Fruit fly (Drosophila melanogaster): ENCODE results near the gene CG13046.
A peak's percentile ranks its signal among the peaks of the same experiment; 100 is the strongest.

Gene CG13046

DNA sequence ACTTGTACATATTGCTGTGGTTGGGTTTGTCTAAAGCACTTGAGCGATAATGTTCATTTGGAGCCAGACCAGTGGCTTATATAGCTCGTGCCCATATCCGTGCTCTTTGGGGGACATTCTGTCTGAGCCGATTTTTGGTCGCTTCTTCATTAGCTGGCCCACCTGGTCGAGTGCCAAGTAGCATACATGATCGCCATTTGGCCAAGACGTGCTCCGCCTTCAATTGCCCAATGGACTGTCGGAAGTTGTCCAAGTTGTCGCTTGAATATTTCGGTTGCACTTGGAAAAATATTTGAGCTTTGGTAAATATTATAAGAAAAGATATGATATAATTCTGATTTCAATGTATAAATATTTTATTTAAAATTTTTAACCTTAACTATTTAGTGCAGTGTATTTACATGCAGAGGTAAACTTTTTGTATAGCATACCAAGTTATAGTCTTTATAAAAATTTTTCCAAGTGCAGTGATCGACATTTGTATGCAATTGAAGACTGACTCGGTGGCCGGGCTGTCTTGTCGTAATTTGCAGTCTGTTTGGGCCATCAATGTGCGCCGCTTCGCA lies 2.8 kb downstream of the CG13046 start, which contains the start of gene CG13047:
Gene CG13047, minus strand, starts transcription at position 51 of the 566 bp plus-strand sequence.
- TF ChIP-seq D1 (tag; optimal IDR thresholded peaks at IDR 0.05) (no peak), CG13204 (GFP tag; optimal IDR thresholded peaks at IDR 0.05) (no peak), CG12605 (GFP tag; IDR thresholded peaks at IDR 0.05) (no peak), Pif1B (GFP tag; optimal IDR thresholded peaks at IDR 0.05) (no peak), CG8159 (tag; optimal IDR thresholded peaks at IDR 0.05) (peak; percentile 55), Pif1A (GFP tag; optimal IDR thresholded peaks at IDR 0.05) (no peak), CG9948 (tag; optimal IDR thresholded peaks at IDR 0.05) (peak; percentile 52), CG34367 (tag; optimal IDR thresholded peaks at IDR 0.05) (peak; percentile 1), CG14655 (GFP tag; optimal IDR thresholded peaks at IDR 0.05) (peak; percentile 17), CG17806 (tag; optimal IDR thresholded peaks at IDR 0.05) (peak; percentile 33), CG32121 (GFP tag; IDR thresholded peaks at IDR 0.05) (no peak), Ets98B (GFP tag; IDR thresholded peaks at IDR 0.05) (no peak), fd96Ca (GFP tag; IDR thresholded peaks at IDR 0.05) (no peak), CG10348 (GFP tag; IDR thresholded peaks at IDR 0.05) (no peak), CG8301 (tag; optimal IDR thresholded peaks at IDR 0.05) (no peak), EcR (GFP tag; optimal IDR thresholded peaks at IDR 0.05) (no peak), Snoo (tag; optimal IDR thresholded peaks at IDR 0.05) (no peak), gl (tag; optimal IDR thresholded peaks at IDR 0.05) (no peak), CG4496 (GFP tag; IDR thresholded peaks at IDR 0.05) (0 out of 3 replicates have a peak, but pooled peaks have one; percentile 17), rn (GFP tag; IDR thresholded peaks at IDR 0.05) (no peak), CG15710 (tag; optimal IDR thresholded peaks at IDR 0.05) (peak; percentile 29)

DNA sequence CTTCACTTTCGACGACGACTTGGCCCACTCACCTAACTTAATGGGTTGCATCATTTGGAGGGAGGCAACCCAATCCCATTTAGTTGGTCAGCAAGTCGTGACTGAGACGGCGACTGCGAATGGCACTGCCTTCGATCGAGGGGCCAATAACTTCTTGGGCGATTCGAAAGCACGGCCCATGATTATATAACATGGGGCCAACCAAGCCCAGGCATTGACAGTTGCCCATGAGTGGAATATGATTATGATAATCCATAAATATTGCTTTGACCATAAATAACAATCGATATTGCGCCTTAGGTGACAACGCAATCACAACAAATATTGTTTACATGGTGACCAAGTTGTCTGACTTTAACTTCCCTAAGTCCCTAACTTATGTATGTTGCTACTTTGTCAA lies 4.4 kb downstream of the CG13046 start, which contains the start of gene CG13048:
Gene CG13048, minus strand, starts transcription at position 101 of the 400 bp plus-strand sequence.
- TF ChIP-seq EcR (GFP tag; optimal IDR thresholded peaks at IDR 0.05), result no peak
- TF ChIP-seq CG10348 (GFP tag; IDR thresholded peaks at IDR 0.05), result 0 out of 2 replicates have a peak, but pooled peaks have one; percentile 16

dm6 chr3L:16281880-16282556 lies 6.2 kb downstream of the CG13046 start, which contains the start of gene CG13049:
Gene CG13049, minus strand, starts transcription at chr3L:16281930.
- TF ChIP-seq CG8159 (tag; optimal IDR thresholded peaks at IDR 0.05) (no peak), rn (GFP tag; IDR thresholded peaks at IDR 0.05) (no peak), CG13204 (GFP tag; optimal IDR thresholded peaks at IDR 0.05) (no peak), CG10348 (GFP tag; IDR thresholded peaks at IDR 0.05) (no peak), CG32121 (GFP tag; IDR thresholded peaks at IDR 0.05) (no peak), Snoo (tag; optimal IDR thresholded peaks at IDR 0.05) (no peak), Pif1B (GFP tag; optimal IDR thresholded peaks at IDR 0.05) (no peak), fd96Ca (GFP tag; IDR thresholded peaks at IDR 0.05) (no peak), CG8301 (tag; optimal IDR thresholded peaks at IDR 0.05) (no peak), EcR (GFP tag; optimal IDR thresholded peaks at IDR 0.05) (no peak), Ets98B (GFP tag; IDR thresholded peaks at IDR 0.05) (no peak), CG4496 (GFP tag; IDR thresholded peaks at IDR 0.05) (no peak), CG17806 (tag; optimal IDR thresholded peaks at IDR 0.05) (no peak), CG34367 (tag; optimal IDR thresholded peaks at IDR 0.05) (no peak), D1 (tag; optimal IDR thresholded peaks at IDR 0.05) (no peak)

DNA sequence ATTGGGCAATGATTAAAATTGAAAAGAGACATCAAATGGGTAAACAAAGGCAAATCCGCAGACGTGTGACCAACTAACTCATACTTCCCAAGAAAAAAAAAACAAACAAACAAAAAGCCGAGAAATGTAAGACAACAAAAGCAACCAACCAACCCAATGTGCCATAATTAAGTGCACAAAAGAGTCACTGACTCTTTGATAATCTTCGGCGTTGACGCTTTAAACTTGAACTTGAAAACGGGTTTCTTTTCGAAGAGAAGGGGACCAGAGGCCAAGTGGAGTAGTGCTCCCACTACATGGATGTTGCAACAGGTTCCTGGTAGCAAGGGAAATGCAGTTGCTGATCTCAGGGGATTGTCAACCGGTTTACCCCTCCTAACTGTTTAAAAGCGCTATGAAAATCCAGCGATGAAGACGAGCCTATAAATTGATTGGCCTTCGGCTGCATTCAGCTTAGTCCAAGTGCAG lies 8.2 kb downstream of the CG13046 start, which contains the start of gene CG13064:
Gene CG13064, plus strand, starts transcription at position 418 of the 468 bp plus-strand sequence.
- TF ChIP-seq CG34367 (tag; optimal IDR thresholded peaks at IDR 0.05) (no peak), EcR (GFP tag; optimal IDR thresholded peaks at IDR 0.05) (peak; percentile 96)

- no peak for TF ChIP-seq Pif1A (GFP tag; optimal IDR thresholded peaks at IDR 0.05)
- no peak for TF ChIP-seq CG10348 (GFP tag; IDR thresholded peaks at IDR 0.05)
- no peak for TF ChIP-seq Ets98B (GFP tag; IDR thresholded peaks at IDR 0.05)
- no peak for TF ChIP-seq Snoo (tag; optimal IDR thresholded peaks at IDR 0.05)
Observed at dm6 chr3L:16279171-16279570, 9.1 kb downstream of the CG13046 start, which contains the start of gene CG13050. Gene CG13050, minus strand, starts transcription at chr3L:16279271.

DNA sequence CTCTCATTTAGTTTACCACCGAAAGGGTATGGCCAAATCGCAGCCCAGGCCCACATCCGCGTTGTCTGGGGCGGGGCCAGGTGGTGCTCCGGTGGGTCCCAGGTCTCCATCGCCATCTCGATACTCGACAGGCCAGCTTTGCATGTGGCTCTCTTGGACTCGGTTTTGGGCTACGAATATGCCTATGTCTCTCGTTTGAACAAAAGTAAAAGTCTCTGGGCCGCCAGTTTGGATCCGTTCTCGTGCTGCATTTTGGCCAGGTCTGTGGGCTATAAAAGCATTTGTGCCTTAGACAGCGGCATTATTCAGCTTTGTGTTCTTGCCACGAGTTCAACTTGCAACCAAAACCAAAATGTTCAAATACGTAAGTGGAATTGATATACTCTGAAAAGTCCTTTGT lies 11.1 kb downstream of the CG13046 start, which contains the start of gene CG13065:
Gene CG13065, plus strand, starts transcription at position 301 of the 400 bp plus-strand sequence.
- TF ChIP-seq gl (tag; optimal IDR thresholded peaks at IDR 0.05) (no peak), Ets98B (GFP tag; IDR thresholded peaks at IDR 0.05) (no peak), CG17806 (tag; optimal IDR thresholded peaks at IDR 0.05) (no peak), CG12605 (GFP tag; IDR thresholded peaks at IDR 0.05) (no peak), CG4496 (GFP tag; IDR thresholded peaks at IDR 0.05) (no peak), CG34367 (tag; optimal IDR thresholded peaks at IDR 0.05) (no peak), D1 (tag; optimal IDR thresholded peaks at IDR 0.05) (no peak), CG8301 (tag; optimal IDR thresholded peaks at IDR 0.05) (no peak), CG10348 (GFP tag; IDR thresholded peaks at IDR 0.05) (no peak), CG15710 (tag; optimal IDR thresholded peaks at IDR 0.05) (no peak), EcR (GFP tag; optimal IDR thresholded peaks at IDR 0.05) (no peak), fd96Ca (GFP tag; IDR thresholded peaks at IDR 0.05) (no peak)
